Fruit fly (Drosophila melanogaster): ENCODE measurements around the gene ppan.

Gene ppan

DNA sequence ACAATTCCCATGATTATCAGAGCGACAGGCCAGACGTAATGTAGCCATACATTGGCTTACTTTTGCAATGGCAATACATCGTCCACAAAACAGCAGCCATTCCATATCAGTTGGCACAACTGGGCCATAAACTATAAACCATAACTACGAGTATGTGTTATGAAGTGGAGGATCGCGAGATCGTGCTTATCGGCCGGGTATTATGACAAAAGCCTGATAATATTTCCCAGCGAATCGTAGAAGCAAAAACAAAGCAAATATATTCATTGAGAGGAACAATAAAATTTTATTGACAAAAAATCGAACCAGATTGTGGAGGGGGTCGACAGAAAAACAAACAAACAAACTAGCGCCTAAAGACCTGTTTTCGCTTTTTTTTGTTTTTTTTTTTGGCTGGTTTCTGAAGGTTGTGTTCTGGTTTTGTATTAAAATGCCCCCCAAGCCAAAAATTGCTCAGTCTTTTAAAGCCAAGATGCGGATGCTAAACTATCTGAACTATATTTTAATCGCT lies 47.3 kb downstream of the ppan start, which contains the start of gene CG5810 (continued):
- TF ChIP-seq CG12769 (tag; optimal IDR thresholded peaks at IDR 0.05), result peak; percentile 81
- TF ChIP-seq CG13894 (tag; optimal IDR thresholded peaks at IDR 0.05), result peak; percentile 91
- TF ChIP-seq exex (tag; optimal IDR thresholded peaks at IDR 0.05), result peak; percentile 91
- no peak for TF ChIP-seq toy (GFP tag; IDR thresholded peaks at IDR 0.05)
- TF ChIP-seq salm (tag; optimal IDR thresholded peaks at IDR 0.05), result peak; percentile 66
- TF ChIP-seq cwo (GFP tag; optimal IDR thresholded peaks at IDR 0.05), result peak; percentile 60
- TF ChIP-seq CG2678 (tag; optimal IDR thresholded peaks at IDR 0.05), result peak; percentile 55
- peak; percentile 29 for TF ChIP-seq sqz (GFP tag; optimal IDR thresholded peaks at IDR 0.05)
- TF ChIP-seq CG31441 (GFP tag; IDR thresholded peaks at IDR 0.05), result no peak
- TF ChIP-seq CG15269 (tag; optimal IDR thresholded peaks at IDR 0.05), result peak; percentile 65
- TF ChIP-seq HmgZ (tag; optimal IDR thresholded peaks at IDR 0.05), result peak; percentile 90
- no peak for TF ChIP-seq insv (GFP tag; optimal IDR thresholded peaks at IDR 0.05)
- TF ChIP-seq Ets65A (GFP tag), result no peak
- no peak for TF ChIP-seq croc (GFP tag; conservative IDR thresholded peaks at IDR 0.05)
- TF ChIP-seq CG4617 (GFP tag; optimal IDR thresholded peaks at IDR 0.05; ENCODE audit: borderline replicate concordance), result no peak
- TF ChIP-seq CG18011 (GFP tag; optimal IDR thresholded peaks at IDR 0.05), result peak; percentile 50
- peak; percentile 81 for TF ChIP-seq mirr (GFP tag; optimal IDR thresholded peaks at IDR 0.05)
- peak; percentile 83 for TF ChIP-seq Hey (tag; optimal IDR thresholded peaks at IDR 0.05)
- peak; percentile 12; the same call in 1 of the 2 replicates for TF ChIP-seq Rfx (GFP tag; IDR thresholded peaks at IDR 0.05)
- no peak for TF ChIP-seq kah (GFP tag; optimal IDR thresholded peaks at IDR 0.05)
- TF ChIP-seq CG3281 (GFP tag; optimal IDR thresholded peaks at IDR 0.05), result peak; percentile 39
- TF ChIP-seq ap (GFP tag; IDR thresholded peaks at IDR 0.05), result no peak
- no peak for TF ChIP-seq CG8290 (GFP tag; optimal IDR thresholded peaks at IDR 0.05)
- peak in 1 of 2 experiments; percentile 86 for TF ChIP-seq CG8290 (tag; optimal IDR thresholded peaks at IDR 0.05)
- TF ChIP-seq Atf6 (GFP tag; IDR thresholded peaks at IDR 0.05), result peak; percentile 57; the same call in 1 of the 2 replicates
- TF ChIP-seq CG12219 (GFP tag; optimal IDR thresholded peaks at IDR 0.05), result peak; percentile 51
- peak; percentile 73 for TF ChIP-seq PHDP (tag; optimal IDR thresholded peaks at IDR 0.05)
- peak; percentile 23 for TF ChIP-seq lab (GFP tag; optimal IDR thresholded peaks at IDR 0.05)
- peak; percentile 31 for TF ChIP-seq CG13296 (GFP tag; optimal IDR thresholded peaks at IDR 0.05)
- peak; percentile 96 for TF ChIP-seq chinmo (GFP tag; IDR thresholded peaks at IDR 0.05; ENCODE audit: partially characterized antibody)
- TF ChIP-seq CG9817 (tag; optimal IDR thresholded peaks at IDR 0.05), result peak; percentile 3
- peak; percentile 44 for TF ChIP-seq Vsx1 (GFP tag; optimal IDR thresholded peaks at IDR 0.05)
- peak; percentile 10 for TF ChIP-seq unpg (GFP tag; optimal IDR thresholded peaks at IDR 0.05)
- TF ChIP-seq Doc2 (GFP tag; IDR thresholded peaks at IDR 0.05), result no peak
- TF ChIP-seq grau (tag; optimal IDR thresholded peaks at IDR 0.05), result peak; percentile 38
- TF ChIP-seq CrebB (tag; optimal IDR thresholded peaks at IDR 0.05), result peak; percentile 84
- TF ChIP-seq B-H2 (GFP tag; optimal IDR thresholded peaks at IDR 0.05), result peak; percentile 93
- no peak for TF ChIP-seq Lpt (GFP tag; optimal IDR thresholded peaks at IDR 0.05)
